Fruit fly (Drosophila melanogaster) whole organism, embryonic: Measurements from ENCODE around the gene Dyrk3.
A peak's percentile ranks its signal among the peaks of the same experiment; 100 is the strongest.

ENCODE experiments used
- B-H2 ChIP-seq: fragments of 200-800 bp; sonication (Bioruptor generic); optimal IDR thresholded peaks from 2 replicates; lab custom pipeline; 2018; ENCODE audit warnings: missing biosample characterization, mild to moderate bottlenecking, missing genetic modification characterization
- BEAF-32 ChIP-seq: fragments of 200-800 bp; sonication (Bioruptor generic); optimal IDR thresholded peaks from 3 replicates; lab custom pipeline; 2017; ENCODE audit warnings: missing biosample characterization, missing genetic modification characterization, mild to moderate bottlenecking, moderate library complexity, missing genetic modification reagents
- Blimp-1 ChIP-seq: fragments of 200-800 bp; sonication (Bioruptor generic); optimal IDR thresholded peaks from 3 replicates; lab custom pipeline; 2018; ENCODE audit warnings: missing biosample characterization, missing genetic modification characterization, mild to moderate bottlenecking, moderate library complexity, missing genetic modification reagents
- CG1024 ChIP-seq: fragments of 200-800 bp; sonication (Bioruptor generic); IDR thresholded peaks from 2 replicates; pipeline ENCODE4 v1.3.6; 2022; ENCODE audit warnings: missing biosample characterization, missing genetic modification characterization
- CG10462 ChIP-seq: fragments of 200-800 bp; sonication (Bioruptor generic); optimal IDR thresholded peaks from 2 replicates; lab custom pipeline; 2016; ENCODE audit warnings: missing biosample characterization, missing genetic modification characterization
- CG12219 ChIP-seq: fragments of 200-800 bp; sonication (Bioruptor generic); optimal IDR thresholded peaks from 3 replicates; lab custom pipeline; 2018; ENCODE audit warnings: missing biosample characterization, mild to moderate bottlenecking, missing genetic modification characterization
- CG13424 ChIP-seq: fragments of 200-800 bp; sonication (Bioruptor generic); optimal IDR thresholded peaks from 2 replicates; lab custom pipeline; 2019; ENCODE audit warnings: missing biosample characterization, mild to moderate bottlenecking, missing genetic modification characterization, moderate library complexity
- CG13624 ChIP-seq: fragments of 200-800 bp; sonication (Bioruptor generic); optimal IDR thresholded peaks from 2 replicates; lab custom pipeline; 2016; ENCODE audit warnings: missing biosample characterization, missing genetic modification characterization
- CG13775 ChIP-seq: fragments of 200-800 bp; sonication (Bioruptor generic); optimal IDR thresholded peaks from 3 replicates; lab custom pipeline; 2017; ENCODE audit warnings: missing biosample characterization, mild to moderate bottlenecking, missing genetic modification characterization
- CG15073 ChIP-seq: fragments of 200-800 bp; sonication (Bioruptor generic); optimal IDR thresholded peaks from 2 replicates; lab custom pipeline; 2016; ENCODE audit warnings: missing biosample characterization, missing genetic modification characterization
- CG1529 ChIP-seq: fragments of 200-800 bp; sonication (Bioruptor generic); optimal IDR thresholded peaks from 3 replicates; lab custom pipeline; 2018; ENCODE audit warnings: missing biosample characterization, missing genetic modification characterization
- CG17186 ChIP-seq: fragments of 200-800 bp; sonication (Bioruptor generic); optimal IDR thresholded peaks from 3 replicates; lab custom pipeline; 2017; ENCODE audit warnings: missing biosample characterization, missing genetic modification reagents, missing genetic modification characterization
- CG17612 ChIP-seq: fragments of 200-800 bp; sonication (Bioruptor generic); IDR thresholded peaks from 2 replicates; pipeline ENCODE4 v1.3.6; 2022; ENCODE audit warnings: missing biosample characterization, missing genetic modification characterization
- CG2120 ChIP-seq: fragments of 200-800 bp; sonication (Bioruptor generic); optimal IDR thresholded peaks from 3 replicates; lab custom pipeline; 2016; ENCODE audit warnings: missing biosample characterization, missing genetic modification characterization
- CG2889 ChIP-seq: fragments of 200-800 bp; sonication (Bioruptor generic); IDR thresholded peaks from 3 replicates; pipeline ENCODE4 v1.3.6; 2022; ENCODE audit warnings: missing biosample characterization, missing genetic modification characterization
- CG34224 ChIP-seq: fragments of 200-800 bp; sonication (Bioruptor generic); IDR thresholded peaks from 3 replicates; pipeline ENCODE4 v1.3.6; 2022; ENCODE audit warnings: missing biosample characterization, missing genetic modification characterization; ENCODE audit not compliant: partially characterized antibody
- CG6689 ChIP-seq: fragments of 200-800 bp; sonication (Bioruptor generic); IDR thresholded peaks from 2 replicates; pipeline ENCODE4 v1.3.6; 2022; ENCODE audit warnings: missing biosample characterization, missing genetic modification characterization
- CG6765 ChIP-seq: fragments of 200-800 bp; sonication (Bioruptor generic); optimal IDR thresholded peaks from 3 replicates; lab custom pipeline; 2017; ENCODE audit warnings: missing biosample characterization, mild to moderate bottlenecking, missing genetic modification characterization
- CG8944 ChIP-seq: fragments of 200-800 bp; sonication (Bioruptor generic); optimal IDR thresholded peaks from 3 replicates; lab custom pipeline; 2016; ENCODE audit warnings: missing biosample characterization, missing genetic modification characterization
- CG9215 ChIP-seq: fragments of 200-800 bp; sonication (Bioruptor generic); IDR thresholded peaks from 2 replicates; pipeline ENCODE4 v1.3.6; 2022; ENCODE audit warnings: missing biosample characterization, missing genetic modification characterization
- D ChIP-seq, 2 experiments: fragments of 200-800 bp in 1 of 2; fragments of >200 bp in 1 of 2; sonication (Bioruptor generic) in 1 of 2; optimal IDR thresholded peaks; 2 replicates in 1 of 2; 3 replicates in 1 of 2; lab custom pipeline; 2017; ENCODE audit warnings: mild to moderate bottlenecking in 1 of 2, missing biosample characterization in 1 of 2, missing genetic modification characterization in 1 of 2, missing genetic modification reagents in 1 of 2
- E2f2 ChIP-seq: fragments of 200-800 bp; sonication (Bioruptor generic); IDR thresholded peaks from 2 replicates; pipeline ENCODE4 v1.3.6; 2022; ENCODE audit warnings: missing biosample characterization, missing genetic modification characterization
- Hey ChIP-seq: fragments of 200-800 bp; sonication (Bioruptor generic); optimal IDR thresholded peaks from 3 replicates; lab custom pipeline; 2018; ENCODE audit warnings: missing biosample characterization, mild to moderate bottlenecking, missing genetic modification characterization
- HmgD ChIP-seq: fragments of 200-800 bp; sonication (Bioruptor generic); optimal IDR thresholded peaks from 3 replicates; lab custom pipeline; 2016; ENCODE audit warnings: missing biosample characterization, missing genetic modification characterization
- Hr78 ChIP-seq, 2 experiments: fragments of 200-800 bp in 1 of 2; fragments of >200 bp in 1 of 2; sonication (Bioruptor generic) in 1 of 2; optimal IDR thresholded peaks; 2 replicates each; lab custom pipeline; 2017 to 2019; ENCODE audit warnings: missing biosample characterization in 2 of 2, missing genetic modification characterization in 2 of 2, mild to moderate bottlenecking in 1 of 2, moderate library complexity in 1 of 2
- Jarid2 ChIP-seq: fragments of 200-800 bp; sonication (Bioruptor generic); optimal IDR thresholded peaks from 3 replicates; lab custom pipeline; 2017; ENCODE audit warnings: mild to moderate bottlenecking, missing biosample characterization, missing genetic modification reagents, missing genetic modification characterization
- Lpt ChIP-seq: fragments of >200 bp; optimal IDR thresholded peaks from 2 replicates; lab custom pipeline; 2018; ENCODE audit warnings: missing biosample characterization, missing genetic modification characterization
- MESR4 ChIP-seq: fragments of 200-800 bp; sonication (Bioruptor generic); optimal IDR thresholded peaks from 2 replicates; lab custom pipeline; 2018; ENCODE audit warnings: missing biosample characterization, mild to moderate bottlenecking, missing genetic modification characterization, moderate library complexity
- Opbp ChIP-seq: fragments of 200-800 bp; sonication (Bioruptor generic); IDR thresholded peaks from 3 replicates; pipeline ENCODE4 v1.3.6; 2022; ENCODE audit warnings: missing biosample characterization, missing genetic modification characterization; ENCODE audit not compliant: partially characterized antibody
- Sin3A ChIP-seq: fragments of >200 bp; optimal IDR thresholded peaks from 2 replicates; lab custom pipeline; 2018
- Sox102F ChIP-seq: fragments of 200-800 bp; sonication (Bioruptor generic); optimal IDR thresholded peaks from 2 replicates; lab custom pipeline; 2018; ENCODE audit warnings: missing biosample characterization, mild to moderate bottlenecking, missing genetic modification characterization, moderate library complexity
- Sry-δ ChIP-seq: fragments of 200-800 bp; sonication (Bioruptor generic); optimal IDR thresholded peaks from 2 replicates; lab custom pipeline; 2016; ENCODE audit warnings: missing biosample characterization, missing genetic modification characterization
- caup ChIP-seq: fragments of 200-800 bp; sonication (Bioruptor generic); optimal IDR thresholded peaks from 3 replicates; lab custom pipeline; 2017; ENCODE audit warnings: missing biosample characterization, mild to moderate bottlenecking, missing genetic modification characterization, moderate library complexity; ENCODE audit not compliant: severe bottlenecking
- cg ChIP-seq: fragments of 200-800 bp; sonication (Bioruptor generic); optimal IDR thresholded peaks from 3 replicates; lab custom pipeline; 2019; ENCODE audit warnings: missing biosample characterization, mild to moderate bottlenecking, missing genetic modification characterization, moderate library complexity
- cwo ChIP-seq: fragments of 200-800 bp; sonication (Bioruptor generic); optimal IDR thresholded peaks from 3 replicates; lab custom pipeline; 2017; ENCODE audit warnings: missing biosample characterization, missing genetic modification characterization, mild to moderate bottlenecking, moderate library complexity, missing genetic modification reagents
- gt ChIP-seq: fragments of 200-800 bp; sonication (Bioruptor generic); IDR thresholded peaks from 2 replicates; pipeline ENCODE4 v1.3.6; 2022; ENCODE audit warnings: missing biosample characterization, missing genetic modification characterization
- jigr1 ChIP-seq: fragments of 200-800 bp; sonication (Bioruptor generic); IDR thresholded peaks from 3 replicates; pipeline ENCODE4 v1.3.6; 2022; ENCODE audit warnings: missing biosample characterization, missing genetic modification characterization
- kah ChIP-seq: fragments of 200-800 bp; sonication (Bioruptor generic); optimal IDR thresholded peaks from 2 replicates; lab custom pipeline; 2018; ENCODE audit warnings: missing biosample characterization, mild to moderate bottlenecking, missing genetic modification characterization
- lov ChIP-seq, 2 experiments: fragments of 200-800 bp in 1 of 2; fragments of >200 bp in 1 of 2; sonication (Bioruptor generic) in 1 of 2; IDR thresholded peaks in 1 of 2; optimal IDR thresholded peaks in 1 of 2; 2 replicates in 1 of 2; 3 replicates in 1 of 2; pipeline versions ENCODE4 v1.3.6 to Lab custom; 2017 to 2022; ENCODE audit warnings: missing biosample characterization in 1 of 2, missing genetic modification characterization in 1 of 2
- phol ChIP-seq: fragments of 200-800 bp; sonication (Bioruptor generic); optimal IDR thresholded peaks from 3 replicates; lab custom pipeline; 2018; ENCODE audit warnings: missing biosample characterization, mild to moderate bottlenecking, missing genetic modification characterization, moderate library complexity
- schlank ChIP-seq: fragments of 200-800 bp; sonication (Bioruptor generic); optimal IDR thresholded peaks from 2 replicates; lab custom pipeline; 2018; ENCODE audit warnings: missing biosample characterization, mild to moderate bottlenecking, missing genetic modification characterization
- sd ChIP-seq: fragments of 200-800 bp; sonication (Bioruptor generic); optimal IDR thresholded peaks from 3 replicates; lab custom pipeline; 2018; ENCODE audit warnings: missing biosample characterization, mild to moderate bottlenecking, missing genetic modification characterization, moderate library complexity
- slbo ChIP-seq: fragments of 200-800 bp; sonication (Bioruptor generic); IDR thresholded peaks from 2 replicates; pipeline ENCODE4 v1.3.6; 2022; ENCODE audit warnings: missing biosample characterization, missing genetic modification characterization
- sr ChIP-seq: fragments of 200-800 bp; sonication (Bioruptor generic); IDR thresholded peaks from 3 replicates; pipeline ENCODE4 v1.3.6; 2022; ENCODE audit warnings: missing biosample characterization, missing genetic modification characterization
- stc ChIP-seq: fragments of 200-800 bp; sonication (Bioruptor generic); IDR thresholded peaks from 2 replicates; pipeline ENCODE4 v1.3.6; 2022; ENCODE audit warnings: missing biosample characterization, missing genetic modification characterization
- sug ChIP-seq: fragments of 200-800 bp; optimal IDR thresholded peaks from 2 replicates; lab custom pipeline; 2019; ENCODE audit warnings: missing biosample characterization, mild to moderate bottlenecking, missing genetic modification characterization, moderate library complexity
- tio ChIP-seq: fragments of 200-800 bp; sonication (Bioruptor generic); optimal IDR thresholded peaks from 2 replicates; lab custom pipeline; 2017; ENCODE audit warnings: missing biosample characterization, missing genetic modification characterization, inconsistent platforms
- tll ChIP-seq, 2 experiments: fragments of 200-800 bp in 1 of 2; fragments of >200 bp in 1 of 2; sonication (Bioruptor generic) in 1 of 2; optimal IDR thresholded peaks; 2 replicates each; lab custom pipeline; 2017 to 2019; ENCODE audit warnings: missing biosample characterization in 2 of 2, missing genetic modification characterization in 2 of 2, mild to moderate bottlenecking in 1 of 2, moderate library complexity in 1 of 2
- ttk ChIP-seq: fragments of 200-800 bp; sonication (Bioruptor generic); IDR thresholded peaks from 2 replicates; pipeline ENCODE4 v2.1.2; 2022; ENCODE audit warnings: missing biosample characterization, missing genetic modification characterization
- zf30C ChIP-seq: fragments of 200-800 bp; sonication (Bioruptor generic); optimal IDR thresholded peaks from 3 replicates; lab custom pipeline; 2018; ENCODE audit warnings: missing biosample characterization, mild to moderate bottlenecking, missing genetic modification characterization

The Dyrk3 gene

dm6 chr4:1230564-1230964, at the start of gene Dyrk3, which contains the start of gene Cadps:
Gene Dyrk3, minus strand, starts transcription at chr4:1230713.
Gene Cadps, plus strand, starts transcription at chr4:1230837.
- TF ChIP-seq sug (tag; lab: Kevin White, UChicago) (peak; percentile 41), slbo (GFP tag; lab: Robert Waterston, UW) (no peak), jigr1 (GFP tag; lab: Robert Waterston, UW) (no peak), tll (GFP tag; optimal IDR thresholded peaks at IDR 0.05; lab: Kevin White, UChicago) (no peak), CG12219 (GFP tag; lab: Kevin White, UChicago) (no peak), CG13624 (GFP tag; lab: Kevin White, UChicago) (no peak), lov (optimal IDR thresholded peaks at IDR 0.05; lab: Kevin White, UChicago) (no peak), lov (GFP tag; IDR thresholded peaks at IDR 0.05; lab: Robert Waterston, UW) (no peak), CG9215 (GFP tag; lab: Robert Waterston, UW) (no peak), tio (GFP tag; lab: Kevin White, UChicago) (no peak), Sin3A (lab: Kevin White, UChicago) (no peak), sd (no peak), CG1529 (no peak), CG17612 (no peak), CG2889 (GFP tag; lab: Robert Waterston, UW) (no peak), CG8944 (GFP tag; lab: Kevin White, UChicago) (no peak), D (optimal IDR thresholded peaks at IDR 0.05; lab: Kevin White, UChicago) (no peak), D (GFP tag; optimal IDR thresholded peaks at IDR 0.05; lab: Kevin White, UChicago) (no peak), Opbp (GFP tag; lab: Robert Waterston, UW) (no peak), Lpt (GFP tag; lab: Kevin White, UChicago) (no peak), CG6689 (no peak), CG2120 (GFP tag; lab: Kevin White, UChicago) (no peak), E2f2 (GFP tag; lab: Robert Waterston, UW) (no peak; the same call in 1 of the 2 replicates), Hr78 (GFP tag; optimal IDR thresholded peaks at IDR 0.05; lab: Kevin White, UChicago) (no peak), CG34224 (GFP tag; lab: Robert Waterston, UW) (no peak), HmgD (GFP tag; lab: Kevin White, UChicago) (no peak), CG13424 (tag; lab: Kevin White, UChicago) (peak; percentile 17), B-H2 (GFP tag; lab: Kevin White, UChicago) (peak; percentile 54), ttk (GFP tag; lab: Robert Waterston, UW) (no peak), schlank (tag; lab: Kevin White, UChicago) (no peak), phol (tag; lab: Kevin White, UChicago) (no peak), gt (GFP tag; lab: Robert Waterston, UW) (no peak), zf30C (GFP tag; lab: Kevin White, UChicago) (no peak), cg (GFP tag; lab: Kevin White, UChicago) (no peak), cwo (GFP tag; lab: Kevin White, UChicago) (no peak), caup (no peak), CG10462 (no peak), kah (GFP tag; lab: Kevin White, UChicago) (no peak), sr (no peak), CG15073 (GFP tag; lab: Kevin White, UChicago) (no peak), BEAF-32 (GFP tag; lab: Kevin White, UChicago) (peak; percentile 57), CG17186 (GFP tag; lab: Kevin White, UChicago) (no peak), MESR4 (GFP tag; lab: Kevin White, UChicago) (peak; percentile 91), stc (no peak), Sry-δ (GFP tag; lab: Kevin White, UChicago) (peak; percentile 55), Jarid2 (no peak), CG6765 (GFP tag; lab: Kevin White, UChicago) (no peak), CG1024 (GFP tag; lab: Robert Waterston, UW) (peak; percentile 99), Blimp-1 (GFP tag; lab: Kevin White, UChicago) (no peak), Hey (tag; lab: Kevin White, UChicago) (no peak), CG13775 (GFP tag; lab: Kevin White, UChicago) (no peak), Sox102F (GFP tag; lab: Kevin White, UChicago) (no peak)
